Fruit fly (Drosophila melanogaster) whole organism, embryonic: ENCODE measurements around the gene CG6847.

Experiments used
- Ada2b ChIP-seq: fragments of 200-800 bp; sonication (Bioruptor generic); IDR thresholded peaks from 2 replicates; pipeline ENCODE4 v1.3.6; 2022; ENCODE audit warnings: missing biosample characterization, missing genetic modification characterization
- C15 ChIP-seq: fragments of 200-800 bp; sonication (Bioruptor generic); IDR thresholded peaks from 3 replicates; pipeline ENCODE4 v1.3.6; 2022; ENCODE audit warnings: missing biosample characterization, missing genetic modification characterization
- CG10147 ChIP-seq: fragments of 200-800 bp; sonication (Bioruptor generic); optimal IDR thresholded peaks from 2 replicates; lab custom pipeline; 2019; ENCODE audit warnings: missing biosample characterization, mild to moderate bottlenecking, missing genetic modification characterization, moderate library complexity
- CG10321 ChIP-seq: fragments of 200-800 bp; sonication (Bioruptor generic); IDR thresholded peaks from 2 replicates; pipeline ENCODE4 v1.3.6; 2022; ENCODE audit warnings: missing biosample characterization, missing genetic modification characterization
- CG11093 ChIP-seq: fragments of 200-800 bp; sonication (Bioruptor generic); IDR thresholded peaks from 3 replicates; pipeline ENCODE4 v1.3.6; 2022; ENCODE audit warnings: missing biosample characterization, missing genetic modification characterization
- CG12155 ChIP-seq: fragments of 200-800 bp; sonication (Bioruptor generic); optimal IDR thresholded peaks from 3 replicates; lab custom pipeline; 2016; ENCODE audit warnings: missing biosample characterization, missing genetic modification characterization
- CG13894 ChIP-seq: fragments of 200-800 bp; sonication (Bioruptor generic); optimal IDR thresholded peaks from 3 replicates; lab custom pipeline; 2018; ENCODE audit warnings: missing biosample characterization, mild to moderate bottlenecking, missing genetic modification characterization, moderate library complexity
- CG1647 ChIP-seq: fragments of 200-800 bp; sonication (Bioruptor generic); optimal IDR thresholded peaks from 3 replicates; lab custom pipeline; 2016; ENCODE audit warnings: missing biosample characterization, missing genetic modification characterization
- CG17328 ChIP-seq: fragments of 200-800 bp; sonication (Bioruptor generic); IDR thresholded peaks from 2 replicates; pipeline ENCODE4 v1.3.6; 2022; ENCODE audit warnings: missing biosample characterization, missing genetic modification characterization
- CG18599 ChIP-seq: fragments of 200-800 bp; sonication (Bioruptor generic); optimal IDR thresholded peaks from 3 replicates; lab custom pipeline; 2017; ENCODE audit warnings: missing biosample characterization, missing genetic modification characterization, mild to moderate bottlenecking, moderate library complexity, missing genetic modification reagents
- CG30431 ChIP-seq: fragments of 200-800 bp; sonication (Bioruptor generic); optimal IDR thresholded peaks from 2 replicates; lab custom pipeline; 2017; ENCODE audit warnings: missing biosample characterization, missing genetic modification characterization
- CG4820 ChIP-seq: fragments of 200-800 bp; sonication (Bioruptor generic); optimal IDR thresholded peaks from 3 replicates; lab custom pipeline; 2016; ENCODE audit warnings: missing biosample characterization, missing genetic modification characterization
- CG5180 ChIP-seq: fragments of 200-800 bp; sonication (Bioruptor generic); optimal IDR thresholded peaks from 3 replicates; lab custom pipeline; 2017; ENCODE audit warnings: missing biosample characterization, missing genetic modification characterization, mild to moderate bottlenecking, moderate library complexity, missing genetic modification reagents
- CG5245 ChIP-seq: fragments of 200-800 bp; sonication (Bioruptor generic); optimal IDR thresholded peaks from 3 replicates; lab custom pipeline; 2016; ENCODE audit warnings: missing biosample characterization, missing genetic modification characterization
- CG7839 ChIP-seq: fragments of 200-800 bp; sonication (Bioruptor generic); optimal IDR thresholded peaks from 3 replicates; lab custom pipeline; 2018; ENCODE audit warnings: missing biosample characterization, mild to moderate bottlenecking, missing genetic modification characterization, moderate library complexity
- CG8388 ChIP-seq: fragments of 200-800 bp; sonication (Bioruptor generic); optimal IDR thresholded peaks from 2 replicates; lab custom pipeline; 2019; ENCODE audit warnings: missing biosample characterization, mild to moderate bottlenecking, missing genetic modification characterization, moderate library complexity
- Dbx ChIP-seq: fragments of 200-800 bp; sonication (Bioruptor generic); IDR thresholded peaks from 3 replicates; pipeline ENCODE4 v1.3.6; 2022; ENCODE audit warnings: missing biosample characterization, missing genetic modification characterization
- Dfd ChIP-seq, 2 experiments: fragments of >200 bp; optimal IDR thresholded peaks; 2 replicates each; lab custom pipeline; 2017; ENCODE audit warnings: missing biosample characterization in 2 of 2, missing genetic modification characterization in 2 of 2
- Doc2 ChIP-seq: fragments of 200-800 bp; sonication (Bioruptor generic); IDR thresholded peaks from 2 replicates; pipeline ENCODE4 v1.3.6; 2022; ENCODE audit warnings: missing biosample characterization, missing genetic modification characterization
- Dref ChIP-seq: fragments of 200-800 bp; sonication (Bioruptor generic); IDR thresholded peaks from 2 replicates; pipeline ENCODE4 v1.3.6; 2022; ENCODE audit warnings: missing biosample characterization, missing genetic modification characterization
- Ets97D ChIP-seq: fragments of 200-800 bp; sonication (Bioruptor generic); optimal IDR thresholded peaks from 3 replicates; lab custom pipeline; 2016; ENCODE audit warnings: missing biosample characterization, missing genetic modification characterization
- Hmx ChIP-seq: fragments of 200-800 bp; sonication (Bioruptor generic); optimal IDR thresholded peaks from 2 replicates; lab custom pipeline; 2016; ENCODE audit warnings: missing biosample characterization, missing genetic modification characterization
- Hr39 ChIP-seq: fragments of >200 bp; optimal IDR thresholded peaks from 2 replicates; lab custom pipeline; 2017
- Hr51 ChIP-seq, 2 experiments: fragments of 200-800 bp; sonication (Bioruptor generic); optimal IDR thresholded peaks; 2 replicates in 1 of 2; 3 replicates in 1 of 2; lab custom pipeline; 2016 to 2018; ENCODE audit warnings: missing biosample characterization in 2 of 2, missing genetic modification characterization in 2 of 2, mild to moderate bottlenecking in 1 of 2, moderate library complexity in 1 of 2
- Hr78 ChIP-seq, 2 experiments: fragments of 200-800 bp in 1 of 2; fragments of >200 bp in 1 of 2; sonication (Bioruptor generic) in 1 of 2; optimal IDR thresholded peaks; 2 replicates each; lab custom pipeline; 2017 to 2019; ENCODE audit warnings: missing biosample characterization in 2 of 2, missing genetic modification characterization in 2 of 2, mild to moderate bottlenecking in 1 of 2, moderate library complexity in 1 of 2
- Nf-YB ChIP-seq: fragments of 200-800 bp; sonication (Bioruptor generic); optimal IDR thresholded peaks from 3 replicates; lab custom pipeline; 2019; ENCODE audit warnings: missing biosample characterization, mild to moderate bottlenecking, missing genetic modification characterization, moderate library complexity
- Pdp1 ChIP-seq, 2 experiments: fragments of 200-800 bp; sonication (Bioruptor generic); optimal IDR thresholded peaks; 3 replicates each; lab custom pipeline; 2016; ENCODE audit warnings: missing biosample characterization in 2 of 2, missing genetic modification characterization in 2 of 2, mild to moderate bottlenecking in 1 of 2, moderate library complexity in 1 of 2
- Side ChIP-seq: fragments of 200-800 bp; sonication (Bioruptor generic); optimal IDR thresholded peaks from 2 replicates; lab custom pipeline; 2016; ENCODE audit warnings: missing biosample characterization, missing genetic modification characterization
- ato ChIP-seq: fragments of 200-800 bp; sonication (Bioruptor generic); IDR thresholded peaks from 2 replicates; pipeline ENCODE4 v1.3.6; 2022; ENCODE audit warnings: missing biosample characterization, missing genetic modification characterization; ENCODE audit not compliant: partially characterized antibody
- az2 ChIP-seq: fragments of 200-800 bp; sonication (Bioruptor generic); optimal IDR thresholded peaks from 3 replicates; lab custom pipeline; 2016; ENCODE audit warnings: missing biosample characterization, missing genetic modification characterization
- bsh ChIP-seq, 2 experiments: fragments of 200-800 bp; sonication (Bioruptor generic); optimal IDR thresholded peaks; 2 replicates each; lab custom pipeline; 2017 to 2018; ENCODE audit warnings: mild to moderate bottlenecking in 2 of 2, missing biosample characterization in 2 of 2, missing genetic modification characterization in 2 of 2, moderate library complexity in 1 of 2
- caup ChIP-seq: fragments of 200-800 bp; sonication (Bioruptor generic); optimal IDR thresholded peaks from 3 replicates; lab custom pipeline; 2017; ENCODE audit warnings: missing biosample characterization, mild to moderate bottlenecking, missing genetic modification characterization, moderate library complexity; ENCODE audit not compliant: severe bottlenecking
- da ChIP-seq: fragments of 200-800 bp; sonication (Bioruptor generic); optimal IDR thresholded peaks from 2 replicates; lab custom pipeline; 2016; ENCODE audit warnings: missing biosample characterization, missing genetic modification characterization
- dmrt99B ChIP-seq: fragments of 200-800 bp; sonication (Bioruptor generic); optimal IDR thresholded peaks from 2 replicates; lab custom pipeline; 2018; ENCODE audit warnings: missing biosample characterization, mild to moderate bottlenecking, missing genetic modification characterization, moderate library complexity
- gcm2 ChIP-seq: fragments of 200-800 bp; sonication (Bioruptor generic); optimal IDR thresholded peaks from 2 replicates; lab custom pipeline; 2016; ENCODE audit warnings: missing biosample characterization, missing genetic modification characterization
- gem ChIP-seq: fragments of 200-800 bp; sonication (Bioruptor generic); optimal IDR thresholded peaks from 2 replicates; lab custom pipeline; 2019; ENCODE audit warnings: missing biosample characterization, mild to moderate bottlenecking, missing genetic modification characterization, moderate library complexity
- gfzf ChIP-seq: fragments of 200-800 bp; sonication (Bioruptor generic); optimal IDR thresholded peaks from 2 replicates; lab custom pipeline; 2016; ENCODE audit warnings: missing biosample characterization, mild to moderate bottlenecking, missing genetic modification characterization, moderate library complexity
- gro ChIP-seq: fragments of 200-800 bp; sonication (Bioruptor generic); optimal IDR thresholded peaks from 2 replicates; lab custom pipeline; 2016; ENCODE audit warnings: missing biosample characterization, missing genetic modification characterization
- hkb ChIP-seq, 2 experiments: fragments of 200-800 bp in 1 of 2; fragments of >200 bp in 1 of 2; sonication (Bioruptor generic) in 1 of 2; IDR thresholded peaks in 1 of 2; optimal IDR thresholded peaks in 1 of 2; 2 replicates each; pipeline versions ENCODE4 v1.3.6 to Lab custom; 2017 to 2022; ENCODE audit warnings: missing biosample characterization in 1 of 2, missing genetic modification characterization in 1 of 2
- klu ChIP-seq: fragments of 200-800 bp; sonication (Bioruptor generic); IDR thresholded peaks from 2 replicates; pipeline ENCODE4 v1.3.6; 2022; ENCODE audit warnings: missing biosample characterization, missing genetic modification characterization
- mld ChIP-seq: fragments of 200-800 bp; sonication (Bioruptor generic); IDR thresholded peaks from 3 replicates; pipeline ENCODE4 v1.3.6; 2022; ENCODE audit warnings: missing biosample characterization, missing genetic modification characterization; ENCODE audit not compliant: partially characterized antibody
- otp ChIP-seq: fragments of 200-800 bp; sonication (Bioruptor generic); IDR thresholded peaks from 3 replicates; pipeline ENCODE4, ENCODE4 v1.3.6; 2022; ENCODE audit warnings: missing biosample characterization, missing genetic modification characterization
- sens ChIP-seq: fragments of 200-800 bp; sonication (Bioruptor generic); peaks from one replicate; lab custom pipeline; 2016; ENCODE audit warnings: missing biosample characterization, missing genetic modification characterization
- tna ChIP-seq: fragments of 200-800 bp; sonication (Bioruptor generic); IDR thresholded peaks from 2 replicates; pipeline ENCODE4 v1.3.6; 2022; ENCODE audit warnings: missing biosample characterization, missing genetic modification characterization; ENCODE audit not compliant: partially characterized antibody
- ttk ChIP-seq: fragments of 200-800 bp; sonication (Bioruptor generic); IDR thresholded peaks from 2 replicates; pipeline ENCODE4 v2.1.2; 2022; ENCODE audit warnings: missing biosample characterization, missing genetic modification characterization
- wek ChIP-seq: fragments of 200-800 bp; sonication (Bioruptor generic); optimal IDR thresholded peaks from 3 replicates; lab custom pipeline; 2018; ENCODE audit warnings: missing biosample characterization, mild to moderate bottlenecking, missing genetic modification characterization, moderate library complexity
- yki ChIP-seq: fragments of >200 bp; optimal IDR thresholded peaks from 3 replicates; lab custom pipeline; 2018

CG6847 gene

dm6 chrX:17881138-17882121, 29.8 kb upstream of the CG6847 start (continued):
- TF ChIP-seq klu (no peak), da (GFP tag; lab: Kevin White, UChicago) (no peak), Nf-YB (GFP tag; lab: Kevin White, UChicago) (no peak), CG13894 (no peak), Dbx (peak; percentile 72; the same call in 2 of the 3 replicates), Hmx (peak; percentile 52), CG7839 (tag; lab: Kevin White, UChicago) (peak; percentile 69), tna (no peak), Ada2b (GFP tag; lab: Robert Waterston, UW) (peak; percentile 16; the same call in 1 of the 2 replicates), otp (GFP tag; lab: Robert Waterston, UW) (no peak), CG1647 (GFP tag; lab: Kevin White, UChicago) (peak; percentile 47), ttk (no peak), gfzf (GFP tag; lab: Kevin White, UChicago) (no peak), CG30431 (GFP tag; lab: Kevin White, UChicago) (no peak), CG11093 (no peak), ato (GFP tag; lab: Robert Waterston, UW) (no peak), Hr78 (GFP tag; optimal IDR thresholded peaks at IDR 0.05; lab: Kevin White, UChicago) (no peak), CG10321 (GFP tag; lab: Robert Waterston, UW) (no peak), mld (no peak), CG8388 (GFP tag; lab: Kevin White, UChicago) (no peak), Dfd (GFP tag; optimal IDR thresholded peaks at IDR 0.05; lab: Kevin White, UChicago) (no peak), Doc2 (no peak), CG4820 (GFP tag; lab: Kevin White, UChicago) (no peak), C15 (no peak), CG18599 (peak; percentile 69), bsh (GFP tag; optimal IDR thresholded peaks at IDR 0.05; lab: Kevin White, UChicago) (peak in 1 of 2 experiments; percentile 10), Pdp1 (GFP tag; optimal IDR thresholded peaks at IDR 0.05; lab: Kevin White, UChicago) (peak; percentile 31 to 39), gro (GFP tag; lab: Kevin White, UChicago) (peak; percentile 64), hkb (optimal IDR thresholded peaks at IDR 0.05; lab: Kevin White, UChicago) (no peak), hkb (GFP tag; IDR thresholded peaks at IDR 0.05; lab: Robert Waterston, UW) (peak; percentile 54; the same call in 1 of the 2 replicates), Hr51 (GFP tag; optimal IDR thresholded peaks at IDR 0.05; lab: Kevin White, UChicago) (peak; percentile 6 to 59), dmrt99B (tag; lab: Kevin White, UChicago) (peak; percentile 59), CG12155 (GFP tag; lab: Kevin White, UChicago) (peak; percentile 58), yki (lab: Kevin White, UChicago) (no peak), Side (GFP tag; lab: Kevin White, UChicago) (peak; percentile 14), CG5180 (GFP tag; lab: Kevin White, UChicago) (peak; percentile 15), CG17328 (GFP tag; lab: Robert Waterston, UW) (0 out of 2 replicates have a peak, but pooled peaks have one; percentile 21), CG10147 (GFP tag; lab: Kevin White, UChicago) (no peak), caup (GFP tag; lab: Kevin White, UChicago) (peak; percentile 31), Hr39 (lab: Kevin White, UChicago) (no peak), wek (GFP tag; lab: Kevin White, UChicago) (no peak), gcm2 (GFP tag; lab: Kevin White, UChicago) (no peak), gem (tag; lab: Kevin White, UChicago) (peak; percentile 66), Dref (GFP tag; lab: Robert Waterston, UW) (peak; percentile 25; the same call in 1 of the 2 replicates), Ets97D (GFP tag; lab: Kevin White, UChicago) (no peak), az2 (GFP tag; lab: Kevin White, UChicago) (peak; percentile 26), CG5245 (GFP tag; lab: Kevin White, UChicago) (no peak), sens (GFP tag; lab: Kevin White, UChicago) (peak; percentile 55)
